Worm (Caenorhabditis elegans) whole organism, midembryonic: ENCODE data around the gene psme-3.

Experiments
- T22C8.4 ChIP-seq: fragments of 200-800 bp; sonication (Bioruptor generic); IDR thresholded peaks from 2 replicates; pipeline ENCODE4 v1.3.6; 2022; ENCODE audit warnings: missing genetic modification characterization, missing compliant biosample characterization
- flt-1 ChIP-seq: fragments of 200-800 bp; sonication (Bioruptor generic); IDR thresholded peaks from 2 replicates; pipeline ENCODE4 v1.3.6; 2022; ENCODE audit warnings: missing genetic modification characterization, missing compliant biosample characterization
- klf-2 ChIP-seq: fragments of 200-800 bp; sonication (Bioruptor generic); conservative IDR thresholded peaks from 2 replicates; pipeline ENCODE4 v1.3.6; 2022; ENCODE audit warnings: missing genetic modification reagents, missing genetic modification characterization, missing compliant biosample characterization
- med-1 ChIP-seq: sonication (generic microtip); optimal IDR thresholded peaks from 2 replicates; lab custom pipeline; 2017; ENCODE audit warnings: missing genetic modification characterization, mild to moderate bottlenecking, missing compliant biosample characterization, antibody characterized with exemption, missing genetic modification reagents; ENCODE audit not compliant: insufficient read depth
- ref-1 ChIP-seq: fragments of 200-800 bp; sonication (Bioruptor generic); conservative IDR thresholded peaks from 2 replicates; pipeline ENCODE4 v1.3.6; 2022; ENCODE audit warnings: missing genetic modification reagents, missing genetic modification characterization, missing compliant biosample characterization
- ztf-29 ChIP-seq: fragments of 200-800 bp; sonication (Bioruptor generic); IDR thresholded peaks from 2 replicates; pipeline ENCODE4 v1.3.6; 2022; ENCODE audit warnings: missing genetic modification reagents, missing genetic modification characterization, missing compliant biosample characterization

DNA sequence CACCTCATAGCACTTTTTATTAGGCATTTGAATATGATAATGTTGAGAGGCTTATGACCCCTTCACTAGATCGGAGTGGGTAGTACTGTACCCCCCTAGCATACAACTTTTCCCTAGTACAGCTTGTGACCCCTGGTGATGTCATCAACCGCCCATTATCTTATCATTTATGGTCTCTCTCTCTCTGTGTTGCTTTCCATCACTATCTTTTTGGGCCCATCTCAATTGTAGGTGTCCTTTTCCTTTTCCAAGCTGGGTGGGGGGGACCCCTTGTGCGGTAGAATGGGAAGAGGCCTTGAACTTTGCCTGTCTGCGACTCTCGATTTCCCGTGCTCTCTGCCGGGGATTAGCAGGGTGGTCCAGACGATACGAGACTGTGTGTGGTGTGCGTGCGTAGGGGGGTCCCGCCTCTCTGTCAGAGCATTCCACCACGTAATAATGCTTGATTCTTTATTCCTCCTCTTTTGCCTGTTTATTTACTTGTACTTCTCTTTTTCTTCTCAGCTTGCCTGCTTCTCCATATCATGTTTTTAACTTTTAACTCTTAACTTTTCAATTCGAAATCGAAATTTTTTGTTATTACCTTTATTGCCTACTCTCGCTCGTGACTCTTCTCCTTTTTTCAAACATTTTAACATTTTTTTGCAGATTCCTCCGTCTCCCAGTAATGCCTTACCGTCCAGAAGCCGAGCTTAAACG lies 7.3 kb upstream of the psme-3 start, which contains the start of gene ztf-29:
- TF ChIP-seq ztf-29 (GFP tag; lab: Robert Waterston, UW) (0 out of 2 replicates have a peak, but pooled peaks have one; percentile 17), flt-1 (GFP tag; lab: Robert Waterston, UW) (peak; percentile 60; the same call in 1 of the 2 replicates), klf-2 (GFP tag; lab: Robert Waterston, UW) (no peak), ref-1 (no peak), T22C8.4 (no peak), med-1 (no peak)
